Worm (Caenorhabditis elegans): ENCODE measurements around the gene F25E5.1.

F25E5.1 gene

ce11 chrV:7436911-7437310 lies 28.8 kb upstream of the F25E5.1 start (continued):
- TF ChIP-seq lin-13 (GFP tag; optimal IDR thresholded peaks at IDR 0.05) (no peak), skn-1 (tag; optimal IDR thresholded peaks at IDR 0.05) (peak; percentile 54), efl-3 (GFP tag; optimal IDR thresholded peaks at IDR 0.05) (no peak), fos-1 (tag; optimal IDR thresholded peaks at IDR 0.05) (no peak), lin-15B (tag; optimal IDR thresholded peaks at IDR 0.05) (no peak), nhr-47 (tag; optimal IDR thresholded peaks at IDR 0.05) (peak; percentile 57), zip-4 (GFP tag; optimal IDR thresholded peaks at IDR 0.05) (no peak), unc-30 (tag; optimal IDR thresholded peaks at IDR 0.05) (no peak), lin-35 (GFP tag; optimal IDR thresholded peaks at IDR 0.05) (peak in 1 of 2 experiments; percentile 84), vab-15 (tag; optimal IDR thresholded peaks at IDR 0.05) (peak; percentile 21), jun-1 (tag; optimal IDR thresholded peaks at IDR 0.05) (no peak), Y116A8C.19 (tag; optimal IDR thresholded peaks at IDR 0.05; ENCODE audit: borderline replicate concordance) (no peak), dpl-1 (GFP tag; optimal IDR thresholded peaks at IDR 0.05) (peak in 2 of 3 experiments; percentile 20 to 31), nhr-84 (tag; optimal IDR thresholded peaks at IDR 0.05) (no peak), aha-1 (tag; optimal IDR thresholded peaks at IDR 0.05) (no peak), zag-1 (tag; optimal IDR thresholded peaks at IDR 0.05) (no peak), nhr-237 (tag; optimal IDR thresholded peaks at IDR 0.05) (no peak), ets-5 (GFP tag; IDR thresholded peaks at IDR 0.05) (no peak), ceh-88 (GFP tag; IDR thresholded peaks at IDR 0.05) (no peak; the same call in 1 of the 2 replicates), dsc-1 (tag; optimal IDR thresholded peaks at IDR 0.05) (no peak), nhr-11 (tag; optimal IDR thresholded peaks at IDR 0.05) (no peak), sup-37 (GFP tag; optimal IDR thresholded peaks at IDR 0.05) (no peak), lsy-2 (tag; optimal IDR thresholded peaks at IDR 0.05) (peak in 1 of 2 experiments; percentile 44), ztf-4 (tag; optimal IDR thresholded peaks at IDR 0.05) (peak; percentile 67), nhr-28 (tag; optimal IDR thresholded peaks at IDR 0.05) (no peak), lin-14 (GFP tag; optimal IDR thresholded peaks at IDR 0.05) (peak; percentile 71), alr-1 (tag; optimal IDR thresholded peaks at IDR 0.05; ENCODE audit: borderline replicate concordance) (no peak), C04F5.9 (tag; optimal IDR thresholded peaks at IDR 0.05) (no peak), tbx-2 (tag; optimal IDR thresholded peaks at IDR 0.05) (peak; percentile 65), blmp-1 (tag; optimal IDR thresholded peaks at IDR 0.05) (peak; percentile 94), ceh-82 (tag; optimal IDR thresholded peaks at IDR 0.05) (no peak), mef-2 (tag; optimal IDR thresholded peaks at IDR 0.05) (no peak), ceh-8 (GFP tag; optimal IDR thresholded peaks at IDR 0.05) (no peak), nhr-71 (tag; optimal IDR thresholded peaks at IDR 0.05) (peak; percentile 80), elt-2 (tag; optimal IDR thresholded peaks at IDR 0.05) (no peak), ces-1 (GFP tag; optimal IDR thresholded peaks at IDR 0.05) (no peak), nhr-90 (tag; optimal IDR thresholded peaks at IDR 0.05; ENCODE audit: poor library complexity) (peak; percentile 77), F16B12.6 (tag; optimal IDR thresholded peaks at IDR 0.05) (no peak), hlh-17 (GFP tag; optimal IDR thresholded peaks at IDR 0.05; ENCODE audit: borderline replicate concordance) (no peak), hpl-2 (GFP tag; optimal IDR thresholded peaks at IDR 0.05) (no peak), isw-1 (GFP tag; IDR thresholded peaks at IDR 0.05) (no peak), C16A3.4 (tag; optimal IDR thresholded peaks at IDR 0.05) (peak; percentile 32), ama-1 (optimal IDR thresholded peaks at IDR 0.05) (peak; percentile 87), pag-3 (tag; optimal IDR thresholded peaks at IDR 0.05; ENCODE audit: borderline replicate concordance, insufficient read depth) (no peak), grh-1 (GFP tag; IDR thresholded peaks at IDR 0.05) (peak; percentile 64), nhr-19 (GFP tag; conservative IDR thresholded peaks at IDR 0.05) (peak; percentile 79), snpc-4 (tag; optimal IDR thresholded peaks at IDR 0.05) (no peak), mdl-1 (tag; optimal IDR thresholded peaks at IDR 0.05) (peak in 1 of 2 experiments; percentile 79), xbp-1 (tag; optimal IDR thresholded peaks at IDR 0.05) (no peak), irx-1 (tag; optimal IDR thresholded peaks at IDR 0.05) (no peak), lir-3 (tag; optimal IDR thresholded peaks at IDR 0.05; ENCODE audit: poor library complexity) (no peak), nhr-76 (tag; optimal IDR thresholded peaks at IDR 0.05) (no peak), sox-4 (tag; optimal IDR thresholded peaks at IDR 0.05) (no peak)

All from whole organism, L1 larva.